Fruit fly (Drosophila melanogaster) whole organism, prepupa: ENCODE data around the gene Cog3.

Experiments used
- CG11762 ChIP-seq: fragments of 200-800 bp; sonication (Bioruptor generic); optimal IDR thresholded peaks from 3 replicates; lab custom pipeline; 2016; ENCODE audit warnings: missing biosample characterization, missing genetic modification characterization; ENCODE audit not compliant: insufficient read depth
- CG31627 ChIP-seq: fragments of 200-800 bp; sonication (Bioruptor generic); optimal IDR thresholded peaks from 3 replicates; lab custom pipeline; 2016; ENCODE audit warnings: missing biosample characterization, missing genetic modification characterization
- CG34406 ChIP-seq: fragments of 200-800 bp; sonication (Bioruptor generic); optimal IDR thresholded peaks from 3 replicates; lab custom pipeline; 2016; ENCODE audit warnings: missing biosample characterization, missing genetic modification characterization
- CG6163 ChIP-seq: fragments of 200-800 bp; sonication (Bioruptor generic); IDR thresholded peaks from 3 replicates; pipeline ENCODE4 v1.3.6; 2022; ENCODE audit warnings: missing biosample characterization, missing genetic modification characterization
- CG6808 ChIP-seq: fragments of 200-800 bp; sonication (Bioruptor generic); optimal IDR thresholded peaks from 3 replicates; lab custom pipeline; 2017; ENCODE audit warnings: missing biosample characterization, missing genetic modification characterization, mild to moderate bottlenecking, moderate library complexity, missing genetic modification reagents
- CG8632 ChIP-seq: fragments of 200-800 bp; sonication (Bioruptor generic); optimal IDR thresholded peaks from 3 replicates; lab custom pipeline; 2016; ENCODE audit warnings: missing biosample characterization, missing genetic modification characterization
- Eip75B ChIP-seq: fragments of 200-800 bp; sonication (Bioruptor generic); optimal IDR thresholded peaks from 3 replicates; lab custom pipeline; 2016; ENCODE audit warnings: missing biosample characterization, missing genetic modification characterization
- Eip78C ChIP-seq: fragments of 200-800 bp; sonication (Bioruptor generic); peaks from one replicate; lab custom pipeline; 2016; ENCODE audit warnings: missing biosample characterization, missing genetic modification characterization
- ss ChIP-seq, 2 experiments: fragments of 200-800 bp; sonication (Bioruptor generic); optimal IDR thresholded peaks; 2 replicates in 1 of 2; 3 replicates in 1 of 2; lab custom pipeline; 2017 to 2018; ENCODE audit warnings: mild to moderate bottlenecking in 2 of 2, missing biosample characterization in 2 of 2, missing genetic modification characterization in 2 of 2, moderate library complexity in 1 of 2
- svp ChIP-seq: fragments of 200-800 bp; sonication (Bioruptor generic); peaks from one replicate; lab custom pipeline; 2016; ENCODE audit warnings: missing biosample characterization, missing genetic modification characterization
- topi ChIP-seq: fragments of 200-800 bp; sonication (Bioruptor generic); optimal IDR thresholded peaks from 3 replicates; lab custom pipeline; 2016; ENCODE audit warnings: missing biosample characterization, missing genetic modification characterization

DNA sequence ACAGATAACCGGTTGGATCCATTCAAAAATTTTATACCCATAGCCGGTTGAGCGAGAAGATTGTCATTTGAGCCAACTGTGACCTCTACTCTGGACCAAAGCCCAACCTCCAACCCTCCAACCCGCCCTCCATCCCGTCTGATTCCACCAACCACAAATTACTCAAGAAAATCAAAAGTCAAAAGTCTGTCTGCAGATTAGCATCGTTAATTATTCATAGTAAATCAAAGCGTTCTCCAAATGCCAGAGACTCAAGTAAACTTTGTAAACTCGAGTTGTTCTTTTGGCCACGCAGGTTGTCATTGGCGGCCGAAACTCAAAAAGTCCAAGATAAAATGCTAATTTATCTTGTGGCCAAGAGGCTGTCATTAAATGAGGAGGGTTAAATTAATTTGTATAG is 39.3 kb downstream of the Cog3 start:
- TF ChIP-seq CG31627 = no peak
- no peak for TF ChIP-seq topi (GFP tag; lab: Kevin White, UChicago)
- peak; percentile 4 for TF ChIP-seq svp (GFP tag; lab: Kevin White, UChicago)
- TF ChIP-seq CG11762 (GFP tag; lab: Kevin White, UChicago) = no peak
- TF ChIP-seq Eip78C = no peak
- TF ChIP-seq Eip75B (GFP tag; lab: Kevin White, UChicago) = no peak
- TF ChIP-seq CG6163 (GFP tag; lab: Robert Waterston, UW) = no peak
- TF ChIP-seq CG34406 (GFP tag; lab: Kevin White, UChicago) = no peak
- TF ChIP-seq ss (GFP tag; optimal IDR thresholded peaks at IDR 0.05; lab: Kevin White, UChicago) = no peak
- TF ChIP-seq CG8632 = no peak
- TF ChIP-seq CG6808 = no peak
